Fruit fly (Drosophila melanogaster) Kc167 (cell line): ENCODE measurements around the gene Ostgamma.

Experiments used
- h ChIP-seq: fragments of >200 bp; optimal IDR thresholded peaks from 3 replicates; lab custom pipeline; 2018; ENCODE audit warnings: missing external identifiers
- insv ChIP-seq: fragments of >200 bp; optimal IDR thresholded peaks from 3 replicates; lab custom pipeline; 2018; ENCODE audit warnings: missing external identifiers
- ttk ChIP-seq: sonication (Bioruptor generic); optimal IDR thresholded peaks from 2 replicates; lab custom pipeline; 2017; ENCODE audit warnings: missing external identifiers

dm6 chr2L:8326414-8327271, 18.7 kb upstream of the Ostgamma start:
- no peak for TF ChIP-seq h (lab: Kevin White, UChicago)
- TF ChIP-seq ttk (lab: Kevin White, UChicago), result no peak
- no peak for TF ChIP-seq insv (lab: Kevin White, UChicago)
